Worm (Caenorhabditis elegans): Measurements from ENCODE around the gene B0273.115.
"Not testable (repeated sequence)": the region's sequence is repeated elsewhere in the genome, so short reads cannot be mapped to it uniquely, and the experiment has no call there.

- not testable (repeated sequence) for TF ChIP-seq lin-39, snpc-4, ceh-16, crh-2, nhr-23 (tag; optimal IDR thresholded peaks at IDR 0.05)
Measured at ce11 chrIV:5491054-5491453, at the start of gene B0273.115.
